Worm (Caenorhabditis elegans): Measurements from ENCODE around the gene tsp-11.

DNA sequence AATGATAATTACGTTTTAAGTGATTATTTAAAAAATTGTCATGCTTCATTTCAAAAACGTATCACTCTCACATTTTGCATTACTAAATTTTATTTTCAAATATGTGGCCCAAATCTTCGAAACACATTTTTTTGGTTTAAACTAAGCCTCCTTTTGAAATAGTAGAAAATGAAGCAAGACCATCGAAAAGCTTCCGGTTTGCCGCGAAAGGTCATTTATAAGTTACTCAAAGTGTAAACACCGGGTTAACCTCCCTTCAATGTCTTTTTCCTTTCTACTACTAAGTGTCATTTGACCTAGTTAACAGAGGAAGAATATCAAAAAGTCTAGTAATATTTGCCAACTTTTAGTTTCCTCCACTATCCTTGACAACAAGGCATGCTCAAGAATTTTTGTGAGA is 43.8 kb downstream of the tsp-11 start:
- TF ChIP-seq elt-3 (tag; optimal IDR thresholded peaks at IDR 0.05) (no peak), jun-1 (tag; optimal IDR thresholded peaks at IDR 0.05) (no peak), R02D3.7 (tag; optimal IDR thresholded peaks at IDR 0.05) (no peak), ceh-9 (tag; optimal IDR thresholded peaks at IDR 0.05) (no peak), ceh-82 (tag; optimal IDR thresholded peaks at IDR 0.05) (no peak)

Data from whole organism, L3 larva.